Worm (Caenorhabditis elegans): Measurements from ENCODE around the gene skih-2.

DNA sequence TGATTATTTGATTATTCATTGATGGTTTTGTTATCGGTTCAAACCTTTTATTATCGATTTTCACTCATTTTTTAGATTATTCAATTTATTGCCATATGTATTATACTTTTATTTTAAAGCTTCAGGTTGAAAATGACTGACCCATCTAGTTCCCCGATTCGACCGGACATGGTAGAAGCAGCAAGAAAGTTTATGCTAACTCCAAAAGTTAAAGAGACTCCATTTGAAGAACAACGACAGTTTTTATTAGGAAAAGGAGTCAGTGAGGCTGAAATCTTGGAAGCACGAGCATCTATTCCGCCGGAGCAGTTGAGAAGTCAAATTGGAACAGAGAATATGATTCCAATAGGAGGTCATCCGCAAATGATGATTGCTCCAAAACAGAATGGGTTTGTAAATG lies 40.8 kb upstream of the skih-2 start, which contains the start of gene prx-14:
- TF ChIP-seq ama-1 (optimal IDR thresholded peaks at IDR 0.05) (no peak), hmbx-1 (tag; optimal IDR thresholded peaks at IDR 0.05) (no peak)
